Worm (Caenorhabditis elegans): Measurements from ENCODE around the gene K10F12.7.
A peak's percentile ranks its signal among the peaks of the same experiment; 100 is the strongest.

The K10F12.7 gene

ce11 chrIII:382470-382869 is at the start of gene K10F12.7:
Gene K10F12.7, minus strand, starts transcription at chrIII:382570.
- TF ChIP-seq nhr-76 (tag; optimal IDR thresholded peaks at IDR 0.05) (no peak), nhr-28 (tag; optimal IDR thresholded peaks at IDR 0.05) (no peak), pha-4 (tag; optimal IDR thresholded peaks at IDR 0.05) (no peak), ztf-11 (tag; optimal IDR thresholded peaks at IDR 0.05) (no peak), R02D3.7 (tag; optimal IDR thresholded peaks at IDR 0.05) (no peak), egl-5 (tag; optimal IDR thresholded peaks at IDR 0.05) (no peak), fkh-10 (GFP tag; optimal IDR thresholded peaks at IDR 0.05) (no peak)

ce11 chrIII:429038-429437 is 46.7 kb upstream of the K10F12.7 start, which contains the start of gene cec-8:
Gene cec-8, plus strand, starts transcription at chrIII:429338.
- TF ChIP-seq nhr-77 (tag; optimal IDR thresholded peaks at IDR 0.05) (no peak), unc-62 (GFP tag; optimal IDR thresholded peaks at IDR 0.05) (no peak), pqm-1 (tag; optimal IDR thresholded peaks at IDR 0.05) (no peak), mml-1 (tag; optimal IDR thresholded peaks at IDR 0.05) (no peak), egl-5 (tag; optimal IDR thresholded peaks at IDR 0.05) (no peak), tbx-2 (tag; optimal IDR thresholded peaks at IDR 0.05) (no peak), aly-2 (tag; optimal IDR thresholded peaks at IDR 0.05) (no peak), snpc-4 (tag; optimal IDR thresholded peaks at IDR 0.05) (no peak), nhr-23 (tag; optimal IDR thresholded peaks at IDR 0.05) (no peak), ceh-28 (tag; optimal IDR thresholded peaks at IDR 0.05) (no peak), ZK546.5 (tag; optimal IDR thresholded peaks at IDR 0.05) (no peak), egl-27 (tag; optimal IDR thresholded peaks at IDR 0.05) (no peak), elt-2 (tag; optimal IDR thresholded peaks at IDR 0.05) (no peak), fkh-2 (tag; optimal IDR thresholded peaks at IDR 0.05) (no peak), ama-1 (optimal IDR thresholded peaks at IDR 0.05) (no peak), jun-1 (tag; optimal IDR thresholded peaks at IDR 0.05) (no peak), ztf-11 (tag; optimal IDR thresholded peaks at IDR 0.05) (no peak), nhr-28 (tag; optimal IDR thresholded peaks at IDR 0.05) (no peak), sea-2 (GFP tag; optimal IDR thresholded peaks at IDR 0.05) (no peak), lsy-12 (tag; optimal IDR thresholded peaks at IDR 0.05) (no peak)

- peak; percentile 38 for TF ChIP-seq pha-4 (tag; optimal IDR thresholded peaks at IDR 0.05)
- no peak for TF ChIP-seq mdl-1 (tag; optimal IDR thresholded peaks at IDR 0.05)
- TF ChIP-seq lin-15B (tag; optimal IDR thresholded peaks at IDR 0.05) = peak; percentile 52
These were observed 41.5 kb upstream of the K10F12.7 start for ce11 chrIII:423875-424274.

ce11 chrIII:422553-422952 is 40.2 kb upstream of the K10F12.7 start:
- TF ChIP-seq elt-2 (tag; optimal IDR thresholded peaks at IDR 0.05) (peak; percentile 58), pha-4 (tag; optimal IDR thresholded peaks at IDR 0.05) (peak; percentile 70), elt-3 (tag; optimal IDR thresholded peaks at IDR 0.05) (no peak), ceh-9 (tag; optimal IDR thresholded peaks at IDR 0.05) (no peak)

ce11 chrIII:418649-419048 is 36.3 kb upstream of the K10F12.7 start, which contains the start of gene stim-1:
Gene stim-1, minus strand, starts transcription at chrIII:418749.
- TF ChIP-seq eor-1 (tag; optimal IDR thresholded peaks at IDR 0.05) (no peak), ztf-11 (tag; optimal IDR thresholded peaks at IDR 0.05) (no peak), ztf-4 (tag; optimal IDR thresholded peaks at IDR 0.05) (no peak), nhr-237 (tag; optimal IDR thresholded peaks at IDR 0.05) (no peak), nfya-1 (tag; optimal IDR thresholded peaks at IDR 0.05; ENCODE audit: insufficient read depth) (no peak), lin-15B (tag; optimal IDR thresholded peaks at IDR 0.05) (no peak), aly-2 (tag; optimal IDR thresholded peaks at IDR 0.05) (no peak), R02D3.7 (tag; optimal IDR thresholded peaks at IDR 0.05) (no peak), elt-2 (tag; optimal IDR thresholded peaks at IDR 0.05) (no peak), unc-62 (GFP tag; optimal IDR thresholded peaks at IDR 0.05) (no peak), elt-3 (tag; optimal IDR thresholded peaks at IDR 0.05) (no peak), nhr-77 (tag; optimal IDR thresholded peaks at IDR 0.05) (no peak), egl-5 (tag; optimal IDR thresholded peaks at IDR 0.05) (no peak)

ce11 chrIII:402168-402813 is 19.9 kb upstream of the K10F12.7 start, which contains the start of the genes Y55B1BL.1 and Y55B1BL.2:
Gene Y55B1BL.1, plus strand, starts transcription at chrIII:402384.
Gene Y55B1BL.2, plus strand, starts transcription at chrIII:402763.
- no peak for TF ChIP-seq pqm-1 (tag; optimal IDR thresholded peaks at IDR 0.05)
- TF ChIP-seq unc-39 (tag; optimal IDR thresholded peaks at IDR 0.05) = no peak
- no peak for TF ChIP-seq ceh-16 (tag; optimal IDR thresholded peaks at IDR 0.05)
- no peak for TF ChIP-seq nhr-43 (tag; optimal IDR thresholded peaks at IDR 0.05; ENCODE audit: poor library complexity, severe bottlenecking)
- TF ChIP-seq skn-1 (tag; optimal IDR thresholded peaks at IDR 0.05) = no peak
- TF ChIP-seq ztf-4 (tag; optimal IDR thresholded peaks at IDR 0.05) = no peak

Data from whole organism, L3 larva.